Fruit fly (Drosophila melanogaster) whole organism: ENCODE results near the gene CG31681.

Experiments used
- CG8478 ChIP-seq: fragments of >200 bp; optimal IDR thresholded peaks from 2 replicates; lab custom pipeline; 2018; ENCODE audit warnings: inconsistent platforms
- Dll ChIP-seq: fragments of >200 bp; optimal IDR thresholded peaks from 2 replicates; lab custom pipeline; 2017
- EcR ChIP-seq, 2 experiments: fragments of >200 bp; optimal IDR thresholded peaks; 2 replicates each; lab custom pipeline; 2017; ENCODE audit warnings: missing biosample characterization in 2 of 2, missing genetic modification characterization in 2 of 2, missing genetic modification reagents in 2 of 2
- pan ChIP-seq: fragments of >200 bp; optimal IDR thresholded peaks from 2 replicates; lab custom pipeline; 2017
- psq ChIP-seq: fragments of >200 bp; optimal IDR thresholded peaks from 2 replicates; lab custom pipeline; 2017

- TF ChIP-seq pan (lab: Kevin White, UChicago), result no peak
- no peak for TF ChIP-seq CG8478 (lab: Kevin White, UChicago)
- no peak for TF ChIP-seq Dll (lab: Kevin White, UChicago)
- no peak for TF ChIP-seq EcR (GFP tag; optimal IDR thresholded peaks at IDR 0.05; lab: Kevin White, UChicago)
- TF ChIP-seq psq (lab: Kevin White, UChicago), result no peak
Observed at dm6 chr2L:2238151-2238550, 48.5 kb downstream of the CG31681 start, which contains the start of gene Tengl3.
